Worm (Caenorhabditis elegans) whole organism, L2 larva: ENCODE data around the gene C05D11.5.

ENCODE experiments used
- C34F6.9 ChIP-seq: fragments of 150-350 bp; optimal IDR thresholded peaks from 2 replicates; lab custom pipeline; 2014; ENCODE audit warnings: missing biosample characterization, missing genetic modification characterization
- F13H6.1 ChIP-seq: sonication (generic microtip); optimal IDR thresholded peaks from 2 replicates; lab custom pipeline; 2016; ENCODE audit warnings: missing genetic modification characterization, missing compliant biosample characterization
- R02D3.7 ChIP-seq: fragments of 150-350 bp; optimal IDR thresholded peaks from 2 replicates; lab custom pipeline; 2014; ENCODE audit warnings: missing biosample characterization, missing genetic modification characterization
- Y55F3AM.14 ChIP-seq: fragments of 200-800 bp; sonication (Bioruptor generic); optimal IDR thresholded peaks from 2 replicates; lab custom pipeline; 2018; ENCODE audit warnings: mild to moderate bottlenecking, missing genetic modification characterization, missing compliant biosample characterization
- alr-1 ChIP-seq: fragments of 150-350 bp; optimal IDR thresholded peaks from 2 replicates; lab custom pipeline; 2014; ENCODE audit warnings: missing biosample characterization, missing genetic modification characterization
- aly-2 ChIP-seq: fragments of 150-350 bp; optimal IDR thresholded peaks from 2 replicates; lab custom pipeline; 2014; ENCODE audit warnings: missing biosample characterization, missing genetic modification characterization
- ama-1 ChIP-seq: fragments of 150-350 bp; optimal IDR thresholded peaks from 2 replicates; lab custom pipeline; 2018; ENCODE audit warnings: inconsistent platforms
- blmp-1 ChIP-seq: sonication (generic microtip); optimal IDR thresholded peaks from 2 replicates; lab custom pipeline; 2017; ENCODE audit warnings: missing genetic modification characterization, mild to moderate bottlenecking, missing compliant biosample characterization, antibody characterized with exemption, moderate library complexity; ENCODE audit not compliant: insufficient read depth
- ceh-16 ChIP-seq: fragments of 150-350 bp; optimal IDR thresholded peaks from 2 replicates; lab custom pipeline; 2014; ENCODE audit warnings: missing biosample characterization, missing genetic modification characterization
- ceh-82 ChIP-seq: fragments of 150-350 bp; optimal IDR thresholded peaks from 2 replicates; lab custom pipeline; 2014; ENCODE audit warnings: missing biosample characterization, missing genetic modification characterization
- crh-2 ChIP-seq: sonication (generic microtip); optimal IDR thresholded peaks from 2 replicates; lab custom pipeline; 2017; ENCODE audit warnings: missing biosample characterization, missing genetic modification characterization
- dmd-4 ChIP-seq: sonication (generic microtip); optimal IDR thresholded peaks from 2 replicates; lab custom pipeline; 2017; ENCODE audit warnings: missing biosample characterization, missing genetic modification characterization
- egl-27 ChIP-seq: sonication (generic microtip); optimal IDR thresholded peaks from 3 replicates; lab custom pipeline; 2017; ENCODE audit warnings: missing biosample characterization, missing genetic modification reagents, missing genetic modification characterization
- elt-3 ChIP-seq: sonication (generic microtip); optimal IDR thresholded peaks from 2 replicates; lab custom pipeline; 2017; ENCODE audit warnings: missing biosample characterization, missing genetic modification characterization
- fos-1 ChIP-seq: fragments of 150-350 bp; optimal IDR thresholded peaks from 2 replicates; lab custom pipeline; 2014; ENCODE audit warnings: missing biosample characterization, missing genetic modification characterization
- gmeb-1 ChIP-seq: fragments of 150-350 bp; optimal IDR thresholded peaks from 2 replicates; lab custom pipeline; 2014; ENCODE audit warnings: missing biosample characterization, missing genetic modification characterization
- lin-11 ChIP-seq: fragments of 150-350 bp; sonication (generic microtip); optimal IDR thresholded peaks from 2 replicates; lab custom pipeline; 2014; ENCODE audit warnings: missing biosample characterization, missing genetic modification characterization, inconsistent platforms, mixed read lengths
- lin-39 ChIP-seq: fragments of 150-350 bp; optimal IDR thresholded peaks from 2 replicates; lab custom pipeline; 2014; ENCODE audit warnings: missing biosample characterization, missing genetic modification reagents, missing genetic modification characterization
- mbf-1 ChIP-seq: sonication (generic microtip); optimal IDR thresholded peaks from 2 replicates; lab custom pipeline; 2017; ENCODE audit warnings: missing biosample characterization, missing genetic modification characterization
- mdl-1 ChIP-seq, 2 experiments: fragments of 150-350 bp in 1 of 2; sonication (generic microtip) in 1 of 2; optimal IDR thresholded peaks; 2 replicates each; lab custom pipeline; 2017; ENCODE audit warnings: missing biosample characterization in 2 of 2, missing genetic modification characterization in 2 of 2
- nhr-10 ChIP-seq: sonication (generic microtip); optimal IDR thresholded peaks from 2 replicates; lab custom pipeline; 2017; ENCODE audit warnings: missing biosample characterization, missing genetic modification characterization
- nhr-11 ChIP-seq: fragments of 150-350 bp; optimal IDR thresholded peaks from 2 replicates; lab custom pipeline; 2014; ENCODE audit warnings: missing biosample characterization, missing genetic modification characterization
- nhr-12 ChIP-seq: fragments of 150-350 bp; optimal IDR thresholded peaks from 2 replicates; lab custom pipeline; 2014; ENCODE audit warnings: missing biosample characterization, missing genetic modification characterization
- nhr-129 ChIP-seq: fragments of 150-350 bp; optimal IDR thresholded peaks from 2 replicates; lab custom pipeline; 2014; ENCODE audit warnings: missing biosample characterization, missing genetic modification characterization
- nhr-21 ChIP-seq: fragments of 150-350 bp; optimal IDR thresholded peaks from 2 replicates; lab custom pipeline; 2014; ENCODE audit warnings: missing biosample characterization, missing genetic modification characterization
- nhr-23 ChIP-seq: fragments of 150-350 bp; optimal IDR thresholded peaks from 2 replicates; lab custom pipeline; 2014; ENCODE audit warnings: missing biosample characterization, missing genetic modification reagents, missing genetic modification characterization
- nhr-25 ChIP-seq: fragments of 150-350 bp; sonication (generic microtip); optimal IDR thresholded peaks from 3 replicates; lab custom pipeline; 2014; ENCODE audit warnings: missing biosample characterization, missing genetic modification characterization
- nhr-77 ChIP-seq: fragments of 150-350 bp; optimal IDR thresholded peaks from 2 replicates; lab custom pipeline; 2014; ENCODE audit warnings: missing biosample characterization, missing genetic modification characterization
- peb-1 ChIP-seq: fragments of 150-350 bp; optimal IDR thresholded peaks from 2 replicates; lab custom pipeline; 2014; ENCODE audit warnings: missing biosample characterization, missing genetic modification characterization
- sma-3 ChIP-seq: sonication (generic microtip); optimal IDR thresholded peaks from 2 replicates; lab custom pipeline; 2016; ENCODE audit warnings: missing genetic modification reagents, missing genetic modification characterization, missing compliant biosample characterization
- sma-9 ChIP-seq, 2 experiments: fragments of 150-350 bp in 1 of 2; sonication (generic microtip) in 1 of 2; optimal IDR thresholded peaks; 2 replicates each; lab custom pipeline; 2014 to 2016; ENCODE audit warnings: missing genetic modification characterization in 2 of 2, mild to moderate bottlenecking in 1 of 2, missing biosample characterization in 1 of 2, missing compliant biosample characterization in 1 of 2, missing genetic modification reagents in 1 of 2, moderate library complexity in 1 of 2
- snpc-4 ChIP-seq: fragments of 150-350 bp; optimal IDR thresholded peaks from 2 replicates; lab custom pipeline; 2014; ENCODE audit warnings: missing biosample characterization, missing genetic modification characterization
- unc-55 ChIP-seq: fragments of 150-350 bp; sonication (generic microtip); optimal IDR thresholded peaks from 3 replicates; lab custom pipeline; 2014; ENCODE audit warnings: missing biosample characterization, missing genetic modification reagents, missing genetic modification characterization
- unc-62 ChIP-seq: fragments of 150-350 bp; optimal IDR thresholded peaks from 2 replicates; lab custom pipeline; 2014; ENCODE audit warnings: missing biosample characterization, missing genetic modification reagents, missing genetic modification characterization
- zag-1 ChIP-seq: fragments of 150-350 bp; optimal IDR thresholded peaks from 2 replicates; lab custom pipeline; 2014; ENCODE audit warnings: missing biosample characterization, missing genetic modification characterization
- ztf-11 ChIP-seq: sonication (generic microtip); optimal IDR thresholded peaks from 2 replicates; lab custom pipeline; 2017; ENCODE audit warnings: missing biosample characterization, missing genetic modification characterization
- ztf-4 ChIP-seq: fragments of 150-350 bp; optimal IDR thresholded peaks from 2 replicates; lab custom pipeline; 2014; ENCODE audit warnings: missing biosample characterization, missing genetic modification characterization

C05D11.5 gene

ce11 chrIII:6420201-6420600 lies 8.4 kb upstream of the C05D11.5 start:
- TF ChIP-seq Y55F3AM.14 (GFP tag; lab: Kevin White, UChicago) (no peak), alr-1 (tag; lab: Kevin White, UChicago) (no peak), aly-2 (tag; lab: Kevin White, UChicago) (no peak), unc-62 (GFP tag; lab: Kevin White, UChicago) (no peak), snpc-4 (tag; lab: Kevin White, UChicago) (no peak), mbf-1 (no peak), sma-3 (no peak), F13H6.1 (no peak), nhr-11 (no peak), sma-9 (GFP tag; optimal IDR thresholded peaks at IDR 0.05; lab: Kevin White, UChicago) (peak; percentile 3), sma-9 (tag; optimal IDR thresholded peaks at IDR 0.05; lab: Kevin White, UChicago) (no peak), nhr-129 (tag; lab: Kevin White, UChicago) (peak; percentile 11), unc-55 (GFP tag; lab: Kevin White, UChicago) (no peak), ceh-82 (tag; lab: Kevin White, UChicago) (no peak), crh-2 (tag; lab: Kevin White, UChicago) (peak; percentile 26), nhr-12 (tag; lab: Kevin White, UChicago) (no peak), zag-1 (no peak), gmeb-1 (tag; lab: Kevin White, UChicago) (no peak), nhr-23 (tag; lab: Kevin White, UChicago) (no peak), ztf-11 (tag; lab: Kevin White, UChicago) (no peak), nhr-25 (tag; lab: Kevin White, UChicago) (peak; percentile 18), lin-11 (tag; lab: Kevin White, UChicago) (no peak), C34F6.9 (no peak), nhr-10 (tag; lab: Kevin White, UChicago) (no peak), dmd-4 (tag; lab: Kevin White, UChicago) (no peak), lin-39 (tag; lab: Kevin White, UChicago) (no peak), blmp-1 (no peak), mdl-1 (tag; optimal IDR thresholded peaks at IDR 0.05; lab: Kevin White, UChicago) (peak in 1 of 2 experiments; percentile 20), elt-3 (tag; lab: Kevin White, UChicago) (no peak), R02D3.7 (tag; lab: Kevin White, UChicago) (no peak), peb-1 (no peak), nhr-77 (tag; lab: Kevin White, UChicago) (no peak), ztf-4 (tag; lab: Kevin White, UChicago) (no peak), ama-1 (lab: Kevin White, UChicago) (no peak), nhr-21 (no peak), fos-1 (peak; percentile 2)
- TF ChIP-seq, all 48 proteins: peak for 6

DNA sequence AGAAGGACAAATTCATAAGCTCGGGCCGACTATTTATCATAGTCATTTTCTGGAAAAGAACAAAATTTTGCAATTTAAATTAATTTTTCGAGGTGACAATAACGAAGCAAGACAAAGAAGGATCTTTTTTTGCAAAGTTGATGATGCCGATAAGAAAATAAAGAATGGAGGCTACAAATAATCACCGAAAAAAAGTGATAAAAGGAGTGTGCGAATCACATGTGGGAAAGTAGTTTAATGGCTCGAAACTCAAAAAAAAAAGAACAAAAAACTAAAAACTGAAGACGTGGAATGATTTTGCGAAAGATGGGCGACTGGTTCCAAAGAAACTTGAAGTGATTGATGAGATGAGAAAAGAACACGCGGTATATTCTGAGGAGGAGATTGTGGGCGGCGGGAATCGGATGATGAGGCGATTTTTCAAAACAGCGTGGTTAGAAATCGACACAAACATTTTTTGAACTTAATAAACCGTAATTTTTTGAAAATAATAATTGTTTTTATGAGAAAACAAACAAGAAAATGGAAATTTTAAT lies 7.7 kb upstream of the C05D11.5 start, which contains the start of gene atgl-1:
Gene atgl-1 (minus strand): TSS at position 51 of the 536 bp plus-strand sequence.
- TF ChIP-seq crh-2 (tag; lab: Kevin White, UChicago): peak; percentile 4
- no peak for TF ChIP-seq gmeb-1 (tag; lab: Kevin White, UChicago)
- peak in 1 of 2 experiments; percentile 19 for TF ChIP-seq mdl-1 (tag; optimal IDR thresholded peaks at IDR 0.05; lab: Kevin White, UChicago)
- TF ChIP-seq ama-1 (lab: Kevin White, UChicago): peak; percentile 48
- peak; percentile 17 for TF ChIP-seq fos-1
- TF ChIP-seq nhr-11: no peak
- TF ChIP-seq nhr-25 (tag; lab: Kevin White, UChicago): peak; percentile 24
- peak; percentile 11 for TF ChIP-seq nhr-21
- no peak for TF ChIP-seq ceh-16 (tag; lab: Kevin White, UChicago)
- TF ChIP-seq snpc-4 (tag; lab: Kevin White, UChicago): no peak
- no peak for TF ChIP-seq egl-27 (tag; lab: Kevin White, UChicago)
- TF ChIP-seq Y55F3AM.14 (GFP tag; lab: Kevin White, UChicago): no peak
- TF ChIP-seq elt-3 (tag; lab: Kevin White, UChicago): no peak

ce11 chrIII:6418254-6418653 lies 6.4 kb upstream of the C05D11.5 start:
- TF ChIP-seq mbf-1 (no peak), R02D3.7 (tag; lab: Kevin White, UChicago) (no peak), unc-62 (GFP tag; lab: Kevin White, UChicago) (no peak), blmp-1 (no peak), nhr-12 (tag; lab: Kevin White, UChicago) (no peak), F13H6.1 (no peak), ceh-16 (tag; lab: Kevin White, UChicago) (no peak), aly-2 (tag; lab: Kevin White, UChicago) (no peak), zag-1 (no peak)
